Worm (Caenorhabditis elegans) whole organism, early embryonic: Measurements from ENCODE around the gene skr-9.

Source experiments
- ama-1 ChIP-seq: fragments of 150-350 bp; optimal IDR thresholded peaks from 2 replicates; lab custom pipeline; 2014
- ceh-36 ChIP-seq: sonication (generic microtip); optimal IDR thresholded peaks from 2 replicates; lab custom pipeline; 2016; ENCODE audit warnings: missing genetic modification characterization, inconsistent platforms, missing compliant biosample characterization
- ets-7 ChIP-seq: sonication (generic microtip); optimal IDR thresholded peaks from 2 replicates; lab custom pipeline; 2016; ENCODE audit warnings: missing genotype, missing genetic modification characterization, missing compliant biosample characterization
- hmbx-1 ChIP-seq: sonication (generic microtip); optimal IDR thresholded peaks from 2 replicates; lab custom pipeline; 2016; ENCODE audit warnings: mild to moderate bottlenecking, missing genetic modification characterization, missing compliant biosample characterization
- pes-1 ChIP-seq: fragments of 200-800 bp; sonication (Bioruptor generic); IDR thresholded peaks from 2 replicates; pipeline ENCODE4 v1.3.6; 2022; ENCODE audit warnings: missing genetic modification reagents, missing genetic modification characterization, missing compliant biosample characterization
- tra-4 ChIP-seq: sonication (generic microtip); optimal IDR thresholded peaks from 2 replicates; lab custom pipeline; 2017; ENCODE audit warnings: missing genetic modification characterization, missing compliant biosample characterization

- TF ChIP-seq ama-1 (lab: Kevin White, UChicago): no peak
- no peak for TF ChIP-seq pes-1
- no peak for TF ChIP-seq ets-7 (tag; lab: Kevin White, UChicago)
- no peak for TF ChIP-seq hmbx-1
- TF ChIP-seq tra-4 (tag; lab: Kevin White, UChicago): no peak
- no peak for TF ChIP-seq ceh-36 (tag; lab: Kevin White, UChicago)
Observed at ce11 chrIV:17118585-17118984, 44.8 kb upstream of the skr-9 start, which contains the start of gene uaf-2.
